Fruit fly (Drosophila melanogaster) Kc167 (cell line): Measurements from ENCODE around the gene Sras.

Source experiments
- Myc ChIP-seq: fragments of >200 bp; optimal IDR thresholded peaks from 2 replicates; lab custom pipeline; 2017; ENCODE audit warnings: missing external identifiers
- Sin3A ChIP-seq: fragments of >200 bp; optimal IDR thresholded peaks from 2 replicates; lab custom pipeline; 2018; ENCODE audit warnings: missing external identifiers
- h ChIP-seq: fragments of >200 bp; optimal IDR thresholded peaks from 3 replicates; lab custom pipeline; 2018; ENCODE audit warnings: missing external identifiers
- insv ChIP-seq: fragments of >200 bp; optimal IDR thresholded peaks from 3 replicates; lab custom pipeline; 2018; ENCODE audit warnings: missing external identifiers
- psq ChIP-seq: fragments of >200 bp; optimal IDR thresholded peaks from 2 replicates; lab custom pipeline; 2017; ENCODE audit warnings: missing external identifiers

- TF ChIP-seq psq (lab: Kevin White, UChicago) (no peak), h (lab: Kevin White, UChicago) (no peak), insv (lab: Kevin White, UChicago) (no peak), Sin3A (lab: Kevin White, UChicago) (no peak), Myc (lab: Kevin White, UChicago) (no peak)
Measured at dm6 chr3L:5568361-5568760, 4.8 kb downstream of the Sras start.
